Worm (Caenorhabditis elegans) whole organism, midembryonic: ENCODE measurements around the gene sahd-1.
A peak's percentile ranks its signal among the peaks of the same experiment; 100 is the strongest.

ENCODE experiments used
- T22C8.4 ChIP-seq: fragments of 200-800 bp; sonication (Bioruptor generic); IDR thresholded peaks from 2 replicates; pipeline ENCODE4 v1.3.6; 2022; ENCODE audit warnings: missing genetic modification characterization, missing compliant biosample characterization
- cog-1 ChIP-seq: sonication (generic microtip); optimal IDR thresholded peaks from 2 replicates; lab custom pipeline; 2016; ENCODE audit warnings: missing genetic modification characterization, missing compliant biosample characterization
- flt-1 ChIP-seq: fragments of 200-800 bp; sonication (Bioruptor generic); IDR thresholded peaks from 2 replicates; pipeline ENCODE4 v1.3.6; 2022; ENCODE audit warnings: missing genetic modification characterization, missing compliant biosample characterization
- klf-2 ChIP-seq: fragments of 200-800 bp; sonication (Bioruptor generic); conservative IDR thresholded peaks from 2 replicates; pipeline ENCODE4 v1.3.6; 2022; ENCODE audit warnings: missing genetic modification reagents, missing genetic modification characterization, missing compliant biosample characterization
- tab-1 ChIP-seq: fragments of 200-800 bp; sonication (Bioruptor generic); IDR thresholded peaks from 2 replicates; pipeline ENCODE4 v1.3.6; 2022; ENCODE audit warnings: missing genetic modification characterization, missing compliant biosample characterization
- ztf-23 ChIP-seq: fragments of 200-800 bp; sonication (Bioruptor generic); IDR thresholded peaks from 2 replicates; pipeline ENCODE4 v1.3.6; 2022; ENCODE audit warnings: missing genetic modification reagents, missing genetic modification characterization, missing compliant biosample characterization
- ztf-29 ChIP-seq: fragments of 200-800 bp; sonication (Bioruptor generic); IDR thresholded peaks from 2 replicates; pipeline ENCODE4 v1.3.6; 2022; ENCODE audit warnings: missing genetic modification reagents, missing genetic modification characterization, missing compliant biosample characterization

DNA sequence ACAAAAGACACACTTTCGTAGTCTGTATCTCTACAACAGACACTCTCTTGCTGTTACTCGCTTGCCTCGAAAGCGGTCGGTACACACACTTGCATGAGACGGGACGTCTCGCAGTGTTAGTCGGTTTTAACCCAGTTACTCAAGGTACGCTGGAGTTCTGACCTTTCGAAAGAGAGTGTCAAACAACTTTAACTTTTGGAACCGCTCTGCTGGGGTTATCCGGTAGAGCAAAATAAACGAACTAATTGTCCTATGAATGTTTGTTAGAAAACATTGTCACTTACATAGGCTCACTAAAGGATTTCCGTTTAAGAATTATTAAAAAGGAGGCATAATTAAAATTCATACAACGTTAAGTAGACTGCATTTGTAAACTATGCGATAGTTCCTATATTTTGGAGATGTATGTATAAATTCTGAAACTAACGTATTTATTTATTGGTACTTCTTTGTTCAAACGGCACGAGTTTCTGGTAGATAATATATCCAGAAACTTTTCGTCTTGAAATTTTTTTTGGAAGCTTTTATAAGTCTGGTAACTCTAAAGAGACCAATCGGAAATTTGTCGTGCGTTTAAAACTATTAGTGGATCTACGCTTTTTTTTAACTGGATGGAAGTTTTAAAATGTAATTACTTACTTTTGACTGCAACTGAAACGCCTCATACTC is 28.9 kb upstream of the sahd-1 start:
- peak; percentile 95 for TF ChIP-seq cog-1 (tag; lab: Kevin White, UChicago)
- peak; percentile 84 for TF ChIP-seq ztf-23 (GFP tag; lab: Robert Waterston, UW)
- 0 out of 2 replicates have a peak, but pooled peaks have one; percentile 40 for TF ChIP-seq ztf-29 (GFP tag; lab: Robert Waterston, UW)
- TF ChIP-seq klf-2 (GFP tag; lab: Robert Waterston, UW): no peak; the same call in none of the 2 replicates
- peak; percentile 64 for TF ChIP-seq T22C8.4 (GFP tag; lab: Robert Waterston, UW)
- TF ChIP-seq flt-1 (GFP tag; lab: Robert Waterston, UW): peak; percentile 93
- peak; percentile 82 for TF ChIP-seq tab-1 (GFP tag; lab: Robert Waterston, UW)
